Worm (Caenorhabditis elegans): ENCODE results near the gene R03G5.6.

Gene R03G5.6

DNA sequence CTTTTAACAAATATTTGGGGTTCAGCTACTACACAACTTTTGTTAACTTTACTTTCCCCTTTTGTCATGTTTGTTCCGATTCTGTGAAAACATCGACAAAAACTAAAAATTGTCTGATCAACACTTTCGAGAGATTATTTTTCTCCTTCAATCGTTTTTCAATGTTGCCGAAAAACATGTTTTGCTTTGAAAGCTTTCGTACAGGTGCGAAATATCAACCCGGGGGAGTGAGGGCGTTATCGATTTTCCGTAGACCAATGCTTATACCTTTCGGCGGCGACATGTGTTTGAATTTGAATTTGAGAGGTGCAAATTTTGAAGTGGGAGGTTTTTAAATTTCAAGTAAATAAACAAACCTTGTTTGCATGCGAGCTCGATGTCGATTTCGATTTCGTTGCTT, 8.3 kb downstream of the R03G5.6 start:
- TF ChIP-seq C17E4.6 (GFP tag; IDR thresholded peaks at IDR 0.05): no peak
- TF ChIP-seq ZK185.1 (tag; optimal IDR thresholded peaks at IDR 0.05; ENCODE audit: poor library complexity, severe bottlenecking): no peak
- no peak for TF ChIP-seq hrde-1 (tag; optimal IDR thresholded peaks at IDR 0.05; ENCODE audit: borderline replicate concordance)
- TF ChIP-seq mxl-1 (tag; optimal IDR thresholded peaks at IDR 0.05): no peak
- TF ChIP-seq lin-54 (GFP tag; optimal IDR thresholded peaks at IDR 0.05): no peak
- no peak for TF ChIP-seq hsf-1 (GFP tag; IDR thresholded peaks at IDR 0.05)
- no peak for TF ChIP-seq lsy-27 (tag; optimal IDR thresholded peaks at IDR 0.05; ENCODE audit: borderline replicate concordance, insufficient read depth)
- no peak for TF ChIP-seq F22D6.2 (tag; optimal IDR thresholded peaks at IDR 0.05)

DNA sequence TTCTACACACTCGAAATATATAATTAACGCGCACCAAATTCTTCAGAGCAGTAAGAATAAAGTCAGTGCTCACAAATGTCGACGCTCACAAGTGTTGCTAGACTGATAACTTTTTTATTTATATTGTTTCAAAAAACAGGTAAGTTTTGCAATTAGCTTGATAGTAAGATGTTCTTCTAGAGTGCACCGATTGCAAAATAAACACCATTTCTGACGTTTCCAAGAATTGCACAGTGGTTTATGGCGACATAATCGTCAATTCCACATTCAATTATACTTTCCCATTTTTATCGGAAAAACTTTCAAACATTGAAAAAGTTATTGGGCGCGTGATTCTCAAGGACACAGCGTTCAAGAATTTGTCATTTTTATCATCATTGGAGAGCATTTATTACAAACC, 16.4 kb downstream of the R03G5.6 start:
- no peak for TF ChIP-seq hlh-12 (tag; optimal IDR thresholded peaks at IDR 0.05)
- TF ChIP-seq bed-1 (GFP tag; IDR thresholded peaks at IDR 0.05): no peak
- no peak for TF ChIP-seq ztf-3 (GFP tag; optimal IDR thresholded peaks at IDR 0.05)
- peak; percentile 15 for TF ChIP-seq nhr-80 (tag; optimal IDR thresholded peaks at IDR 0.05)

DNA sequence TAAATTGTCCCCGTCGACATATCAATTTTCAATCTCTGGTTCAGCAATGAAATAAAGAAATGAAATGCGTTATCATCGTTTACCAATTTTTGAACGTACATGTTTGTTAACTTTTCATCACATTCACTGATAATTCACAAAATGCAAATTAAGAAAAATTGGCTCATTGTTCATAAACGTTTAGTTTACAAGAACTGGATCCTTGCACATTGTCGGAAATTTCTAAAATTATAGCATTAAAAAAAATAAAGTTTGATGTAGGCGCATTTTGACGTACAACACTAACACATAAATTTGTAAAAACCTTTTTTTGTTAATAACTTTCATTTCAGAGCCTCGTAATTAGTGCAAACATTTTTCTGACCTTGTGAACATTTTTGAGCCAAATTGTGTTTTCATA, 17.0 kb downstream of the R03G5.6 start, which contains the start of gene gpx-7:
Gene gpx-7 (minus strand): TSS at position 101 of the 400 bp plus-strand sequence.
- TF ChIP-seq dpff-1 (tag; optimal IDR thresholded peaks at IDR 0.05) (no peak), attf-5 (GFP tag; optimal IDR thresholded peaks at IDR 0.05) (no peak), D2030.7 (GFP tag; IDR thresholded peaks at IDR 0.05) (no peak), nhr-80 (tag; optimal IDR thresholded peaks at IDR 0.05) (peak; percentile 34), mel-28 (tag; optimal IDR thresholded peaks at IDR 0.05; ENCODE audit: borderline replicate concordance) (no peak), bed-2 (GFP tag; IDR thresholded peaks at IDR 0.05) (no peak), ztf-26 (tag; optimal IDR thresholded peaks at IDR 0.05) (no peak)

DNA sequence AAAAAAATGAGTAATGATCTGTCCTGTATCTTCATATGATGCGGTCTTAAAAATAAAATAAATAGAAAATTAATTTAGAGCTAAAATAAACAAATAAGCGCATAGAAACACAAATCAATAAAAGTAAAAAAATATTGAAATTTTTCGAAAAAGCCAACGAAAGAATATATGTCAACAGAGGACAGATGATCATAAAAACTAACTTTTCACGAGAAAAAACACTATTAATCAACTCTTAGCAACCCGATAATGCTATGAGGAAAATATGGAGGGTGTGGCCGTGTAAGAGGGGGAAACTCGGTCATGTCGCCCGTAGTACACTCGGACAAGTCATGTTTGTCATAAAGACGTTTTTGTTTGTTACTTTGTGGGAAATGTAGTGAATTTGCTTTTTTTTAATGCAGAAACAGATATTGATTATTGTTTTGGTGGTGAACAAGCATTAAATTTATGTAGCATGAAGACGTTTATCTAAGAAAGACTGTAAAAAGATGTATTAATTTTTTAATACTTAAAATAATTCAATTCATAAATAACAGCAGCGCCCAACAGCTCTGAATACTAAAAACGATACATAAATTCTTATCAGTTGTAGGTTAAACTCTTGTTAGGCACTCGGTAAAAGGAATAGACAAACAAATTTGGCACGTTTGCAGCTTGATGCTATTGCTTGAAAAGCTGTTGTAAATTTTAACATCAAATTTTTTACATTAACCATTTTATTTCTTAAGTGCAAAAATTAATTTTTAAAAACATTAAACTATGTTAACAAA, 18.3 kb downstream of the R03G5.6 start, which contains the start of gene adm-4:
Gene adm-4 (minus strand): TSS at position 51 of the 773 bp plus-strand sequence.
- TF ChIP-seq D2030.7 (GFP tag; IDR thresholded peaks at IDR 0.05) (no peak), rcor-1 (GFP tag; IDR thresholded peaks at IDR 0.05) (no peak), lin-54 (GFP tag; optimal IDR thresholded peaks at IDR 0.05) (no peak), T07F8.4 (tag; optimal IDR thresholded peaks at IDR 0.05) (no peak), hlh-26 (GFP tag; conservative IDR thresholded peaks at IDR 0.05) (no peak), lin-40 (tag; optimal IDR thresholded peaks at IDR 0.05) (peak; percentile 15), K12H6.12 (tag; optimal IDR thresholded peaks at IDR 0.05) (peak; percentile 37), ZK185.1 (tag; optimal IDR thresholded peaks at IDR 0.05; ENCODE audit: poor library complexity, severe bottlenecking) (peak; percentile 71), hlh-12 (tag; optimal IDR thresholded peaks at IDR 0.05) (no peak), ama-1 (optimal IDR thresholded peaks at IDR 0.05) (no peak), ama-1 (GFP tag; optimal IDR thresholded peaks at IDR 0.05) (no peak), unc-130 (GFP tag; optimal IDR thresholded peaks at IDR 0.05) (peak; percentile 27), cebp-1 (GFP tag; IDR thresholded peaks at IDR 0.05) (no peak), cebp-1 (tag; optimal IDR thresholded peaks at IDR 0.05) (no peak), dox-1 (GFP tag; IDR thresholded peaks at IDR 0.05) (no peak)

DNA sequence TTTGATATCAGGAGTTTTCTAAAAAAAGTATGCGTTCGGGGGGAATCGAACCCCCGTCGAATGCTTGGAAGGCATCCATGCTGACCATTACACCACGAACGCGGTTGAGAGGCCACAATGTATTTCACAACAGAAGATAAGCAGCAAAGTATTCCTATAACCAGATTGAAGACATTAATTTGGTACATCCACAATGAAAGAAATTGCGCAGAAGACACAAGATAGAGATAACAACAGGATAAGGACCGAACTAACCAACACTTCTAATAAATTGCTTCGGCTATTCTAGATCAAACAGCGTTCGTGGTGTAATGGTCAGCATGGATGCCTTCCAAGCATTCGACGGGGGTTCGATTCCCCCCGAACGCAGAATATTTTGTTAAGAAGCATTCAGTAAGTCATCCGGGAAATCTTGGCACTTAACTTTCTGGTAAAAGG, 22.4 kb downstream of the R03G5.6 start:
- TF ChIP-seq xnd-1 (tag; optimal IDR thresholded peaks at IDR 0.05) (no peak), tbp1 (GFP tag; optimal IDR thresholded peaks at IDR 0.05) (peak; percentile 89), F22D6.2 (tag; optimal IDR thresholded peaks at IDR 0.05) (peak; percentile 14), mes-4 (tag; optimal IDR thresholded peaks at IDR 0.05) (peak; percentile 79), pha-4 (tag; optimal IDR thresholded peaks at IDR 0.05) (no peak), F55B11.4 (tag; optimal IDR thresholded peaks at IDR 0.05; ENCODE audit: borderline replicate concordance, insufficient read depth) (no peak), dpl-1 (GFP tag; optimal IDR thresholded peaks at IDR 0.05) (no peak), athp-1 (tag; optimal IDR thresholded peaks at IDR 0.05) (peak; percentile 37), snpc-3.4 (tag; optimal IDR thresholded peaks at IDR 0.05) (peak; percentile 74), efl-1 (GFP tag; optimal IDR thresholded peaks at IDR 0.05) (peak; percentile 6), Y95B8A.8 (GFP tag; IDR thresholded peaks at IDR 0.05) (no peak), ztf-28 (GFP tag; IDR thresholded peaks at IDR 0.05) (0 out of 2 replicates have a peak, but pooled peaks have one; percentile 21), nfya-2 (GFP tag; IDR thresholded peaks at IDR 0.05) (no peak), B0035.1 (tag; optimal IDR thresholded peaks at IDR 0.05) (peak; percentile 59), ZK185.1 (tag; optimal IDR thresholded peaks at IDR 0.05; ENCODE audit: poor library complexity, severe bottlenecking) (peak; percentile 89)

All from whole organism, young adult.